Worm (Caenorhabditis elegans) whole organism, L2 larva: ENCODE results near the gene sfxn-1.4.

ENCODE experiments used
- Y55F3AM.14 ChIP-seq: fragments of 200-800 bp; sonication (Bioruptor generic); optimal IDR thresholded peaks from 2 replicates; lab custom pipeline; 2018; ENCODE audit warnings: mild to moderate bottlenecking, missing genetic modification characterization, missing compliant biosample characterization
- mdl-1 ChIP-seq, 2 experiments: fragments of 150-350 bp in 1 of 2; sonication (generic microtip) in 1 of 2; optimal IDR thresholded peaks; 2 replicates each; lab custom pipeline; 2017; ENCODE audit warnings: missing biosample characterization in 2 of 2, missing genetic modification characterization in 2 of 2
- nhr-237 ChIP-seq: fragments of 150-350 bp; optimal IDR thresholded peaks from 2 replicates; lab custom pipeline; 2014; ENCODE audit warnings: missing biosample characterization, missing genetic modification characterization
- unc-39 ChIP-seq: fragments of 150-350 bp; optimal IDR thresholded peaks from 2 replicates; lab custom pipeline; 2014; ENCODE audit warnings: missing biosample characterization, missing genetic modification characterization
- ztf-1 ChIP-seq: fragments of 200-800 bp; sonication (Bioruptor generic); conservative IDR thresholded peaks from 2 replicates; pipeline ENCODE4 v1.3.6; 2022; ENCODE audit warnings: missing genetic modification characterization, missing compliant biosample characterization

DNA sequence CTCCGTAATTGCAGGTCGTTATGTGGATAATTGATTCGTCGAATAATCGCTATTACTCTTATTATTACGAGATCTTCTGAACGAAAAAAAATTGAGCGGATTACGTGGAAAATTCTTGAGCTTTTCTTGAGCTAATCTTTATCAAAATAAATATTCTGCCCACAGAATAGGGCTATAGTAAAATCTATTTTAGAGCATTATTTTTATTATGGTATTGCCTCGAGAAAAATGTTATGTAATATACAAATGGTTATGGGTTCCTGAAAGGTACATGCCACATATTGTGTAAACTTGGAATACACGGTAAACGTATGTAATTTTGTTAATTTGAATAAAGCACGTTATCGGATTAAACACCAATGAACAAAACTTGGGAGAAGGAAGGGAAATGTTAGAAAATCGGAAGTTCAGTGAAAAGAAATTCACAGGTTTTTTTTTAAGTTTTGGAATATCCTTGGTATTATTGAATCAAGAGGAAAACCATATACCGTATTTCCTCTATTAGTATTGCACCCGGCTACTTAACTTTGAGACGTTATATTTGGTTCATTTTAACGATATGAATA lies 43.8 kb downstream of the sfxn-1.4 start:
- TF ChIP-seq unc-39 (tag; lab: Kevin White, UChicago) (no peak), ztf-1 (GFP tag; lab: Robert Waterston, UW) (0 out of 2 replicates have a peak, but pooled peaks have one; percentile 5), Y55F3AM.14 (no peak), mdl-1 (tag; optimal IDR thresholded peaks at IDR 0.05; lab: Kevin White, UChicago) (peak in 1 of 2 experiments; percentile 42), nhr-237 (tag; lab: Kevin White, UChicago) (no peak)
